Worm (Caenorhabditis elegans): ENCODE measurements around the gene pitr-5.

The pitr-5 gene

ce11 chrV:7220973-7221519, 36.4 kb downstream of the pitr-5 start, which contains the start of the genes C13F10.8, C13F10.6 and kxd-1:
TSS of gene C13F10.8 (minus strand) at chrV:7221023.
TSS of gene C13F10.6 (minus strand) at chrV:7221039.
TSS of gene kxd-1 (plus strand) at chrV:7221469.
- TF ChIP-seq ceh-48 (tag; optimal IDR thresholded peaks at IDR 0.05) (peak; percentile 75), pag-3 (tag; optimal IDR thresholded peaks at IDR 0.05; ENCODE audit: borderline replicate concordance) (no peak)

DNA sequence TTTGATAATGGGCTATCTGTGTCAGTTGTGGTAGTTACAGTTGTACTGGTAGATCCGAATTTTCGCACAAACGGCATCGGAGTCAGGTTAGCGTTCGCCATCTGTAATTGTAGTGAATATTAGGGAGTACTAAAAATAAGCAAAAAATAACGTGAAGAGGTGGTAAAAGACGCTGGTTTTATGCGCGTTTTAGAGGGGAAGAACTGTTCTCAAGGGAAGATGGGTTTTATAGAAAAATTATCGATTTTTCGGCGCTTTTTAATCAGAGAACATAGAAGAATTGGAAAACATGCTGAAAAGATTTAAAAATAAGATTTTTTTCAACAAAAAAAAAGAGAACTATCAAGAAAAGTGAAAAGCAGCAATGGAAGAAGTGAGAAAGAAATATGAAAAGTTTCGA, 38.5 kb downstream of the pitr-5 start, which contains the start of gene C13F10.7:
C13F10.7 (minus strand) TSS at position 101 of the 400 bp plus-strand sequence.
- TF ChIP-seq lim-6 (tag; optimal IDR thresholded peaks at IDR 0.05), result no peak
- TF ChIP-seq pat-9 (tag; optimal IDR thresholded peaks at IDR 0.05), result no peak
- TF ChIP-seq ceh-45 (GFP tag; IDR thresholded peaks at IDR 0.05), result no peak
- TF ChIP-seq odd-2 (tag; optimal IDR thresholded peaks at IDR 0.05), result no peak
- TF ChIP-seq ceh-31 (tag; optimal IDR thresholded peaks at IDR 0.05), result no peak
- TF ChIP-seq ama-1 (optimal IDR thresholded peaks at IDR 0.05), result no peak
- TF ChIP-seq ceh-6 (GFP tag; optimal IDR thresholded peaks at IDR 0.05), result no peak
- no peak for TF ChIP-seq dve-1 (tag; optimal IDR thresholded peaks at IDR 0.05)
- no peak for TF ChIP-seq lin-11 (tag; optimal IDR thresholded peaks at IDR 0.05)
- TF ChIP-seq ceh-18 (tag; optimal IDR thresholded peaks at IDR 0.05), result no peak
- TF ChIP-seq T23F11.4 (GFP tag; optimal IDR thresholded peaks at IDR 0.05), result no peak
- TF ChIP-seq ztf-16 (tag; optimal IDR thresholded peaks at IDR 0.05), result no peak
- TF ChIP-seq rnt-1 (tag; optimal IDR thresholded peaks at IDR 0.05), result no peak
- no peak for TF ChIP-seq madf-2 (tag; optimal IDR thresholded peaks at IDR 0.05)
- no peak for TF ChIP-seq ttx-3 (tag; optimal IDR thresholded peaks at IDR 0.05)
- no peak for TF ChIP-seq pha-2 (tag; optimal IDR thresholded peaks at IDR 0.05)
- no peak for TF ChIP-seq nfya-1 (tag; optimal IDR thresholded peaks at IDR 0.05)
- no peak for TF ChIP-seq K09A11.1 (tag; optimal IDR thresholded peaks at IDR 0.05; ENCODE audit: insufficient read depth)
- TF ChIP-seq mec-3 (tag; optimal IDR thresholded peaks at IDR 0.05; ENCODE audit: borderline replicate concordance), result no peak
- TF ChIP-seq eyg-1 (tag; optimal IDR thresholded peaks at IDR 0.05), result no peak

DNA sequence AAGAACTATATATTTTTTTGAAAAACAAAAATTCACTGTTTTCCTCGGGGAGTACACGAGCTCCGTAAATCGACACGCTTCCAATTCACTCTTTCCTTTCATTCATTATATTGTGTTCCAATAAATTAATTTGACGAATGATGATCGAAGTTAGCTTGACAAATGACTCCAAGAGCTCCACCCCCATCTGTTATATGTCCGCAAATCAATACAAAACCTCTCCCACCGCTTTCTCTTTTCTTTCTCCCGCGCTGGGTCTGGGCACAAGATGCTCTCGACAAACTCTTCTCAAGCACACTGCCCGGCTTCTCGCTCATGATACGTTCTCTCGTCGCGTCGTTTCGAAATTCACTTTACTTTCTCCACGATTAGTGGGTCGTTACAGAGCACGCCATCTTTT, 39.3 kb downstream of the pitr-5 start, which contains the start of gene C13F10.1:
C13F10.1 (plus strand) TSS at position 138 of the 400 bp plus-strand sequence.
- TF ChIP-seq nfya-1 (tag; optimal IDR thresholded peaks at IDR 0.05), result peak; percentile 22
- peak; percentile 38 for TF ChIP-seq ceh-48 (tag; optimal IDR thresholded peaks at IDR 0.05)
- peak; percentile 16 for TF ChIP-seq ceh-31 (tag; optimal IDR thresholded peaks at IDR 0.05)
- no peak for TF ChIP-seq dmd-4 (tag; optimal IDR thresholded peaks at IDR 0.05; ENCODE audit: borderline replicate concordance)
- TF ChIP-seq ceh-34 (tag; optimal IDR thresholded peaks at IDR 0.05), result peak; percentile 26
- no peak for TF ChIP-seq ceh-18 (tag; optimal IDR thresholded peaks at IDR 0.05)
- no peak for TF ChIP-seq sdc-2 (tag; optimal IDR thresholded peaks at IDR 0.05)
- TF ChIP-seq unc-3 (GFP tag; conservative IDR thresholded peaks at IDR 0.05), result no peak
- TF ChIP-seq unc-3 (tag; optimal IDR thresholded peaks at IDR 0.05), result no peak
- TF ChIP-seq unc-55 (GFP tag; optimal IDR thresholded peaks at IDR 0.05), result peak; percentile 82
- TF ChIP-seq rnt-1 (tag; optimal IDR thresholded peaks at IDR 0.05), result peak; percentile 31
- TF ChIP-seq unc-42 (tag; optimal IDR thresholded peaks at IDR 0.05), result peak; percentile 46

DNA sequence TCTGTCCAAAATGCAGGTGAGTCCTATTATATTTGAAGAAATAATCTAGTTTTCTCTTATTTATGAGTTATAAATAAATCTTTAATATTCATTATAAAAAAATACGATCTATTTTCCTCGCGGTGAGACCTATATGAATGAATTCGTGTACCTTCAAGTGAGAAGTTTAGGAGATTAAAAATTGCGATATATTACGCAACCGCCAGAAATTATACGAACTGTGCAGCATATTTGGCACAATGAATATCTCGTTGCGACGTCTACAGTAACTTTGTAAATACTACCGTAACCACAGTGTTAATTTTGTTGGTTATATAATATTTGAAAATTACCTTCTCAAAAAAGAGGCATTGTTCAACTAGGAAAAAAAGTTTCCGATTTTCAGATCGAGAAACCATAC, 39.7 kb downstream of the pitr-5 start:
- no peak for TF ChIP-seq ceh-34 (tag; optimal IDR thresholded peaks at IDR 0.05)
- TF ChIP-seq che-1 (tag; optimal IDR thresholded peaks at IDR 0.05), result no peak
- no peak for TF ChIP-seq ztf-16 (tag; optimal IDR thresholded peaks at IDR 0.05)
- no peak for TF ChIP-seq sox-4 (tag; optimal IDR thresholded peaks at IDR 0.05)
- no peak for TF ChIP-seq hlh-6 (tag; optimal IDR thresholded peaks at IDR 0.05)
- no peak for TF ChIP-seq mec-3 (tag; optimal IDR thresholded peaks at IDR 0.05; ENCODE audit: borderline replicate concordance)
- no peak for TF ChIP-seq hlh-15 (tag; optimal IDR thresholded peaks at IDR 0.05)
- TF ChIP-seq npax-4 (tag; optimal IDR thresholded peaks at IDR 0.05), result no peak
- no peak for TF ChIP-seq ref-2 (tag; optimal IDR thresholded peaks at IDR 0.05)
- no peak for TF ChIP-seq lin-11 (tag; optimal IDR thresholded peaks at IDR 0.05)
- TF ChIP-seq sox-2 (GFP tag; IDR thresholded peaks at IDR 0.05), result no peak
- no peak for TF ChIP-seq unc-3 (GFP tag; conservative IDR thresholded peaks at IDR 0.05)
- no peak for TF ChIP-seq unc-3 (tag; optimal IDR thresholded peaks at IDR 0.05)
- TF ChIP-seq pqm-1 (tag; optimal IDR thresholded peaks at IDR 0.05), result no peak
- no peak for TF ChIP-seq dve-1 (tag; optimal IDR thresholded peaks at IDR 0.05)
- TF ChIP-seq nhr-11 (tag; optimal IDR thresholded peaks at IDR 0.05), result no peak
